Fruit fly (Drosophila melanogaster) whole organism, embryonic: ENCODE results near the gene CG9254.

ENCODE experiments used
- Atf-2 ChIP-seq: fragments of 200-800 bp; sonication (Bioruptor generic); optimal IDR thresholded peaks from 2 replicates; lab custom pipeline; 2016; ENCODE audit warnings: missing biosample characterization, missing genetic modification characterization
- Atf6 ChIP-seq: fragments of 200-800 bp; sonication (Bioruptor generic); IDR thresholded peaks from 2 replicates; pipeline ENCODE4 v1.3.6; 2022; ENCODE audit warnings: missing biosample characterization, missing genetic modification characterization
- CG10274 ChIP-seq: fragments of 200-800 bp; sonication (Bioruptor generic); optimal IDR thresholded peaks from 3 replicates; lab custom pipeline; 2017; ENCODE audit warnings: missing biosample characterization, mild to moderate bottlenecking, missing genetic modification characterization
- CG11695 ChIP-seq: fragments of 200-800 bp; sonication (Bioruptor generic); IDR thresholded peaks from 3 replicates; pipeline ENCODE4 v1.3.6; 2022; ENCODE audit warnings: missing biosample characterization, missing genetic modification characterization
- CG12155 ChIP-seq: fragments of 200-800 bp; sonication (Bioruptor generic); optimal IDR thresholded peaks from 3 replicates; lab custom pipeline; 2016; ENCODE audit warnings: missing biosample characterization, missing genetic modification characterization
- CG16815 ChIP-seq: fragments of 200-800 bp; sonication (Bioruptor generic); optimal IDR thresholded peaks from 3 replicates; lab custom pipeline; 2017; ENCODE audit warnings: missing biosample characterization, mild to moderate bottlenecking, missing genetic modification characterization
- CG17361 ChIP-seq: fragments of 200-800 bp; sonication (Bioruptor generic); IDR thresholded peaks from 3 replicates; pipeline ENCODE4 v1.3.6; 2022; ENCODE audit warnings: missing biosample characterization, missing genetic modification characterization
- CG17612 ChIP-seq: fragments of 200-800 bp; sonication (Bioruptor generic); IDR thresholded peaks from 2 replicates; pipeline ENCODE4 v1.3.6; 2022; ENCODE audit warnings: missing biosample characterization, missing genetic modification characterization
- CG2889 ChIP-seq: fragments of 200-800 bp; sonication (Bioruptor generic); IDR thresholded peaks from 3 replicates; pipeline ENCODE4 v1.3.6; 2022; ENCODE audit warnings: missing biosample characterization, missing genetic modification characterization
- CG31365 ChIP-seq: fragments of 200-800 bp; sonication (Bioruptor generic); optimal IDR thresholded peaks from 2 replicates; lab custom pipeline; 2018; ENCODE audit warnings: missing biosample characterization, mild to moderate bottlenecking, missing genetic modification characterization
- CG32767 ChIP-seq: fragments of 200-800 bp; sonication (Bioruptor generic); IDR thresholded peaks from 2 replicates; pipeline ENCODE4 v1.3.6; 2022; ENCODE audit warnings: missing biosample characterization, missing genetic modification characterization
- CG32772 ChIP-seq: fragments of 200-800 bp; sonication (Bioruptor generic); IDR thresholded peaks from 2 replicates; pipeline ENCODE4 v1.3.6; 2022; ENCODE audit warnings: missing biosample characterization, missing genetic modification characterization
- CG33557 ChIP-seq: fragments of 200-800 bp; sonication (Bioruptor generic); optimal IDR thresholded peaks from 2 replicates; lab custom pipeline; 2019; ENCODE audit warnings: missing biosample characterization, mild to moderate bottlenecking, missing genetic modification characterization, moderate library complexity
- CG4404 ChIP-seq: fragments of 200-800 bp; sonication (Bioruptor generic); IDR thresholded peaks from 2 replicates; pipeline ENCODE4 v1.3.6; 2022; ENCODE audit warnings: missing biosample characterization, missing genetic modification characterization
- CG4854 ChIP-seq: fragments of 200-800 bp; sonication (Bioruptor generic); optimal IDR thresholded peaks from 2 replicates; lab custom pipeline; 2016; ENCODE audit warnings: missing biosample characterization, missing genetic modification characterization, inconsistent platforms
- CG6791 ChIP-seq: fragments of 200-800 bp; sonication (Bioruptor generic); IDR thresholded peaks from 3 replicates; pipeline ENCODE4 v1.3.6; 2022; ENCODE audit warnings: missing biosample characterization, missing genetic modification characterization; ENCODE audit not compliant: partially characterized antibody
- CG7372 ChIP-seq: fragments of 200-800 bp; sonication (Bioruptor generic); IDR thresholded peaks from 2 replicates; pipeline ENCODE4 v1.3.6; 2022; ENCODE audit warnings: missing biosample characterization, missing genetic modification characterization
- CG8388 ChIP-seq: fragments of 200-800 bp; sonication (Bioruptor generic); optimal IDR thresholded peaks from 2 replicates; lab custom pipeline; 2019; ENCODE audit warnings: missing biosample characterization, mild to moderate bottlenecking, missing genetic modification characterization, moderate library complexity
- CG9215 ChIP-seq: fragments of 200-800 bp; sonication (Bioruptor generic); IDR thresholded peaks from 2 replicates; pipeline ENCODE4 v1.3.6; 2022; ENCODE audit warnings: missing biosample characterization, missing genetic modification characterization
- CG9876 ChIP-seq: fragments of 200-800 bp; sonication (Bioruptor generic); optimal IDR thresholded peaks from 2 replicates; lab custom pipeline; 2016; ENCODE audit warnings: missing biosample characterization, missing genetic modification characterization
- CoRest ChIP-seq: fragments of 200-800 bp; sonication (Bioruptor generic); optimal IDR thresholded peaks from 3 replicates; lab custom pipeline; 2018; ENCODE audit warnings: missing biosample characterization, mild to moderate bottlenecking, missing genetic modification characterization, moderate library complexity
- Dfd ChIP-seq, 2 experiments: fragments of >200 bp; optimal IDR thresholded peaks; 2 replicates each; lab custom pipeline; 2017; ENCODE audit warnings: missing biosample characterization in 2 of 2, missing genetic modification characterization in 2 of 2
- E2f2 ChIP-seq: fragments of 200-800 bp; sonication (Bioruptor generic); IDR thresholded peaks from 2 replicates; pipeline ENCODE4 v1.3.6; 2022; ENCODE audit warnings: missing biosample characterization, missing genetic modification characterization
- ERR ChIP-seq: fragments of 200-800 bp; sonication (Bioruptor generic); optimal IDR thresholded peaks from 2 replicates; lab custom pipeline; 2016; ENCODE audit warnings: missing biosample characterization, missing genetic modification characterization
- Ets65A ChIP-seq: fragments of 200-800 bp; sonication (Bioruptor generic); peaks from one replicate; lab custom pipeline; 2016; ENCODE audit warnings: missing biosample characterization, missing genetic modification characterization
- Gug ChIP-seq: fragments of 200-800 bp; sonication (Bioruptor generic); IDR thresholded peaks from 4 replicates; pipeline ENCODE4 v1.3.6; 2022; ENCODE audit warnings: missing biosample characterization, missing genetic modification characterization
- H15 ChIP-seq: fragments of 200-800 bp; sonication (Bioruptor generic); IDR thresholded peaks from 3 replicates; pipeline ENCODE4 v1.3.6; 2022; ENCODE audit warnings: missing biosample characterization, missing genetic modification characterization
- HLHmδ ChIP-seq: fragments of 200-800 bp; sonication (Bioruptor generic); optimal IDR thresholded peaks from 2 replicates; lab custom pipeline; 2018; ENCODE audit warnings: missing biosample characterization, mild to moderate bottlenecking, missing genetic modification characterization, moderate library complexity
- Hsf ChIP-seq: fragments of 200-800 bp; sonication (Bioruptor generic); optimal IDR thresholded peaks from 3 replicates; lab custom pipeline; 2016; ENCODE audit warnings: missing biosample characterization, missing genetic modification characterization
- Meics ChIP-seq: fragments of 200-800 bp; sonication (Bioruptor generic); optimal IDR thresholded peaks from 2 replicates; lab custom pipeline; 2017; ENCODE audit warnings: missing biosample characterization, mild to moderate bottlenecking, missing genetic modification characterization
- Neu2 ChIP-seq: fragments of 200-800 bp; sonication (Bioruptor generic); optimal IDR thresholded peaks from 3 replicates; lab custom pipeline; 2016; ENCODE audit warnings: missing biosample characterization, missing genetic modification characterization, borderline replicate concordance
- cg ChIP-seq: fragments of 200-800 bp; sonication (Bioruptor generic); optimal IDR thresholded peaks from 3 replicates; lab custom pipeline; 2019; ENCODE audit warnings: missing biosample characterization, mild to moderate bottlenecking, missing genetic modification characterization, moderate library complexity
- chn ChIP-seq: fragments of 200-800 bp; sonication (Bioruptor generic); optimal IDR thresholded peaks from 2 replicates; lab custom pipeline; 2016; ENCODE audit warnings: missing biosample characterization, missing genetic modification characterization
- crp ChIP-seq, 2 experiments: fragments of 200-800 bp; sonication (Bioruptor generic); optimal IDR thresholded peaks; 2 replicates in 1 of 2; 3 replicates in 1 of 2; lab custom pipeline; 2017; ENCODE audit warnings: missing biosample characterization in 2 of 2, missing genetic modification characterization in 2 of 2, mild to moderate bottlenecking in 1 of 2, moderate library complexity in 1 of 2
- dpn ChIP-seq, 2 experiments: fragments of 200-800 bp; sonication (Bioruptor generic); optimal IDR thresholded peaks; 3 replicates each; lab custom pipeline; 2016; ENCODE audit warnings: missing biosample characterization in 2 of 2, missing genetic modification characterization in 2 of 2
- eyg ChIP-seq: fragments of 200-800 bp; sonication (Bioruptor generic); optimal IDR thresholded peaks from 3 replicates; lab custom pipeline; 2016; ENCODE audit warnings: missing biosample characterization, missing genetic modification characterization
- gem ChIP-seq: fragments of 200-800 bp; sonication (Bioruptor generic); optimal IDR thresholded peaks from 2 replicates; lab custom pipeline; 2019; ENCODE audit warnings: missing biosample characterization, mild to moderate bottlenecking, missing genetic modification characterization, moderate library complexity
- gfzf ChIP-seq: fragments of 200-800 bp; sonication (Bioruptor generic); optimal IDR thresholded peaks from 2 replicates; lab custom pipeline; 2016; ENCODE audit warnings: missing biosample characterization, mild to moderate bottlenecking, missing genetic modification characterization, moderate library complexity
- inv ChIP-seq: fragments of 200-800 bp; sonication (Bioruptor generic); IDR thresholded peaks from 2 replicates; pipeline ENCODE4 v1.3.6; 2022; ENCODE audit warnings: missing biosample characterization, missing genetic modification characterization; ENCODE audit not compliant: partially characterized antibody
- nom ChIP-seq: fragments of 200-800 bp; sonication (Bioruptor generic); optimal IDR thresholded peaks from 2 replicates; lab custom pipeline; 2017; ENCODE audit warnings: missing biosample characterization, missing genetic modification characterization, mild to moderate bottlenecking, moderate library complexity, missing genetic modification reagents
- p53 ChIP-seq: fragments of 200-800 bp; sonication (Bioruptor generic); optimal IDR thresholded peaks from 2 replicates; lab custom pipeline; 2016; ENCODE audit warnings: missing biosample characterization, missing genetic modification characterization
- pho ChIP-seq: fragments of 200-800 bp; sonication (Bioruptor generic); optimal IDR thresholded peaks from 2 replicates; lab custom pipeline; 2016; ENCODE audit warnings: missing biosample characterization, missing genetic modification characterization
- pnt ChIP-seq: fragments of 200-800 bp; sonication (Bioruptor generic); optimal IDR thresholded peaks from 3 replicates; lab custom pipeline; 2016; ENCODE audit warnings: missing biosample characterization, missing genetic modification characterization
- schlank ChIP-seq: fragments of 200-800 bp; sonication (Bioruptor generic); optimal IDR thresholded peaks from 2 replicates; lab custom pipeline; 2018; ENCODE audit warnings: missing biosample characterization, mild to moderate bottlenecking, missing genetic modification characterization
- so ChIP-seq: fragments of 200-800 bp; sonication (Bioruptor generic); IDR thresholded peaks from 3 replicates; pipeline ENCODE4 v1.3.6; 2022; ENCODE audit warnings: missing biosample characterization, missing genetic modification characterization
- sr ChIP-seq: fragments of 200-800 bp; sonication (Bioruptor generic); IDR thresholded peaks from 3 replicates; pipeline ENCODE4 v1.3.6; 2022; ENCODE audit warnings: missing biosample characterization, missing genetic modification characterization
- wor ChIP-seq: fragments of 200-800 bp; sonication (Bioruptor generic); IDR thresholded peaks from 2 replicates; pipeline ENCODE4 v1.3.6; 2022; ENCODE audit warnings: missing biosample characterization, missing genetic modification characterization
- yki ChIP-seq: fragments of >200 bp; optimal IDR thresholded peaks from 3 replicates; lab custom pipeline; 2018
- zfh2 ChIP-seq: fragments of 200-800 bp; sonication (Bioruptor generic); optimal IDR thresholded peaks from 2 replicates; lab custom pipeline; 2016; ENCODE audit warnings: missing biosample characterization, missing genetic modification characterization

The CG9254 gene

dm6 chr2L:13547738-13548726 lies 49.0 kb downstream of the CG9254 start (continued):
- TF ChIP-seq so (GFP tag; lab: Robert Waterston, UW), result 0 out of 3 replicates have a peak, but pooled peaks have one; percentile 52
- no peak for TF ChIP-seq CG4854 (GFP tag; lab: Kevin White, UChicago)
- TF ChIP-seq HLHmδ (GFP tag; lab: Kevin White, UChicago), result no peak
- no peak for TF ChIP-seq sr (GFP tag; lab: Robert Waterston, UW)
- peak; percentile 53 for TF ChIP-seq CoRest (tag; lab: Kevin White, UChicago)
- TF ChIP-seq inv, result no peak; the same call in 1 of the 2 replicates
- peak; percentile 26 for TF ChIP-seq CG12155 (GFP tag; lab: Kevin White, UChicago)
- no peak for TF ChIP-seq CG32772 (GFP tag; lab: Robert Waterston, UW)
- TF ChIP-seq CG11695 (GFP tag; lab: Robert Waterston, UW), result peak; percentile 41; the same call in 1 of the 3 replicates
- no peak for TF ChIP-seq Atf6 (GFP tag; lab: Robert Waterston, UW)
- peak; percentile 41 for TF ChIP-seq Hsf
- TF ChIP-seq H15 (GFP tag; lab: Robert Waterston, UW), result no peak
- no peak for TF ChIP-seq yki (lab: Kevin White, UChicago)
- peak; percentile 62 for TF ChIP-seq pho (GFP tag; lab: Kevin White, UChicago)
- no peak for TF ChIP-seq CG32767 (GFP tag; lab: Robert Waterston, UW)
- TF ChIP-seq pnt (GFP tag; lab: Kevin White, UChicago), result peak; percentile 28
- TF ChIP-seq ERR (GFP tag; lab: Kevin White, UChicago), result peak; percentile 13
- no peak for TF ChIP-seq eyg (GFP tag; lab: Kevin White, UChicago)
- no peak for TF ChIP-seq wor (GFP tag; lab: Robert Waterston, UW)
- peak; percentile 26 for TF ChIP-seq chn
- peak; percentile 76 for TF ChIP-seq Meics (GFP tag; lab: Kevin White, UChicago)
- no peak for TF ChIP-seq CG10274 (GFP tag; lab: Kevin White, UChicago)
- peak; percentile 45 for TF ChIP-seq cg
- no peak for TF ChIP-seq CG31365 (tag; lab: Kevin White, UChicago)
- peak; percentile 11 for TF ChIP-seq CG8388 (GFP tag; lab: Kevin White, UChicago)
- no peak for TF ChIP-seq schlank (tag; lab: Kevin White, UChicago)
- TF ChIP-seq CG6791 (GFP tag; lab: Robert Waterston, UW), result peak; percentile 52; the same call in 2 of the 3 replicates
- TF ChIP-seq dpn (GFP tag; optimal IDR thresholded peaks at IDR 0.05; lab: Kevin White, UChicago), result peak; percentile 36 to 58
- TF ChIP-seq E2f2 (GFP tag; lab: Robert Waterston, UW), result no peak
- peak; percentile 72 for TF ChIP-seq CG4404 (GFP tag; lab: Robert Waterston, UW)
- TF ChIP-seq CG33557, result no peak
- peak; percentile 39 for TF ChIP-seq Atf-2 (GFP tag; lab: Kevin White, UChicago)
- TF ChIP-seq crp (GFP tag; optimal IDR thresholded peaks at IDR 0.05; lab: Kevin White, UChicago), result peak in 1 of 2 experiments; percentile 56
- TF ChIP-seq CG17361, result peak; percentile 68
- no peak for TF ChIP-seq CG17612 (GFP tag; lab: Robert Waterston, UW)
- TF ChIP-seq CG7372 (GFP tag; lab: Robert Waterston, UW), result no peak; the same call in 1 of the 2 replicates
- TF ChIP-seq CG9215 (GFP tag; lab: Robert Waterston, UW), result peak; percentile 55
- TF ChIP-seq gem (tag; lab: Kevin White, UChicago), result peak; percentile 70
- peak; percentile 79 for TF ChIP-seq Ets65A (GFP tag; lab: Kevin White, UChicago)
- peak; percentile 68 for TF ChIP-seq CG16815 (GFP tag; lab: Kevin White, UChicago)
- TF ChIP-seq Dfd (GFP tag; optimal IDR thresholded peaks at IDR 0.05; lab: Kevin White, UChicago), result peak in 1 of 2 experiments; percentile 72
- TF ChIP-seq CG2889 (GFP tag; lab: Robert Waterston, UW), result no peak
- TF ChIP-seq p53, result no peak
- TF ChIP-seq gfzf (GFP tag; lab: Kevin White, UChicago), result no peak
- TF ChIP-seq CG9876 (GFP tag; lab: Kevin White, UChicago), result peak; percentile 35
- TF ChIP-seq Gug (GFP tag; lab: Robert Waterston, UW), result 0 out of 4 replicates have a peak, but pooled peaks have one; percentile 47
- peak; percentile 51 for TF ChIP-seq zfh2
- no peak for TF ChIP-seq Neu2 (GFP tag; lab: Kevin White, UChicago)
- TF ChIP-seq nom, result peak; percentile 58
